Fruit fly (Drosophila melanogaster) S2 (cell line): ENCODE results near the gene E5.

ENCODE experiments used
- CG8478 ChIP-seq: fragments of >200 bp; optimal IDR thresholded peaks from 2 replicates; lab custom pipeline; 2018
- CTCF ChIP-seq, 2 experiments: fragments of >200 bp; optimal IDR thresholded peaks; 2 replicates each; lab custom pipeline; 2018

The E5 gene

DNA sequence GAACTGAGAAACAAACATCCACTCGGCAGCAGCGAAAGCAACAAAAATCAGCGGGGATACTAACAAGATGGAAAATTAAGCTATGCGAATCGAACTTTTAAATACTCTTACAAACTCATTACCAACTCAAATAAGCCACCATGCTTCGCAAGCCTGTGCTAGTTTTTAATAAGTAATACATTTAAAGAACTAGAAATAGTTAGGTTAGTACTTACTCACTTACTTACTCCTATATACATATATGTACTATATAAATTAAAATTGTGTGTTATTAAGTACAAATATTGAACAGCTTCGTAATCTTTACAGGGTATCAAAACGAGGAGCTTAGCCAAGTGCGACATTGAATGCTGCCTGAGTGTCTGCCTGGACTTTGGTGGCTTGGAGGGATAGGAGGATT lies 23.7 kb downstream of the E5 start:
- no peak for TF ChIP-seq CG8478 (lab: Kevin White, UChicago)
- no peak for TF ChIP-seq CTCF (optimal IDR thresholded peaks at IDR 0.05; lab: Kevin White, UChicago)

DNA sequence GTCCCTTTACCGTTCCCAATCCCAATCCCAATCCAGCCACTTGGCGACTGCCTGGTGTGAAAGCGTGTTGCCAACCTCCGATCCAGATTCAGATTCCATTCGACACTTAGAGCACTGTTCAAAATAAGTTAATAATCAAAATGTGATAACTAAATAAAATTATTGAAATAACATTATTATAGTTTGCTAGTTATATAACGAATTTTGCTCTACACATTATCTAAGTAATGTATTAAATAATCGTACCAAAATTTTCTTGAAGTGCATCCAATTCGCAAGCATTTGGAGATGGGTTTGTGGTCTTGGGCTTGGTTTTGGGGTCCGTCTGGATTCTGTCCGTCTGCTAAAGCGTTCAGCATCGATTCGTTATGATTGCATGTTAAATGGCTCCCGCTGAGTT lies 25.4 kb downstream of the E5 start:
- TF ChIP-seq CG8478 (lab: Kevin White, UChicago) (no peak), CTCF (optimal IDR thresholded peaks at IDR 0.05; lab: Kevin White, UChicago) (no peak)

- TF ChIP-seq CTCF (optimal IDR thresholded peaks at IDR 0.05; lab: Kevin White, UChicago) (no peak), CG8478 (lab: Kevin White, UChicago) (no peak)
Measured at dm6 chr3R:13848272-13848671, 26.4 kb downstream of the E5 start.

DNA sequence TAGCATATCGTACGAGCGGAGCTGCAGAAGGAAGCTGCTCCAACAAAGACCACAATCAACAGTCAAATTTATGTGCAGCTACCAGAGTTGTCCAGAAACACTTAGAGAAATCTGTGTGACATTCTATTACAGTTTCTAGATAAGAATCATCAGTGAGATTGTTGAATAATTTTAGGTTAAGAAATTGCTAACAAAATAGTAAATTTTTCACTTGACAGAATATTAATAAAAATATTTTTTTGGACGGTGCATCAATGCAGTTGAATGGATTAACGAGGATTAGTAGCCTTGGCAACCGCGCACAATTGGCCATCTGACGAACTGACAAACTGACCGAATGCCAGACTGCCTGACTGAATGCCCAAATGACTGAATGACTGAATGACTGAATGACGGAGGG lies 27.4 kb downstream of the E5 start:
- no peak for TF ChIP-seq CTCF (optimal IDR thresholded peaks at IDR 0.05; lab: Kevin White, UChicago)
- TF ChIP-seq CG8478 (lab: Kevin White, UChicago) = no peak

dm6 chr3R:13845926-13846325 lies 28.8 kb downstream of the E5 start:
- TF ChIP-seq CG8478 (lab: Kevin White, UChicago) = no peak
- no peak for TF ChIP-seq CTCF (optimal IDR thresholded peaks at IDR 0.05; lab: Kevin White, UChicago)

DNA sequence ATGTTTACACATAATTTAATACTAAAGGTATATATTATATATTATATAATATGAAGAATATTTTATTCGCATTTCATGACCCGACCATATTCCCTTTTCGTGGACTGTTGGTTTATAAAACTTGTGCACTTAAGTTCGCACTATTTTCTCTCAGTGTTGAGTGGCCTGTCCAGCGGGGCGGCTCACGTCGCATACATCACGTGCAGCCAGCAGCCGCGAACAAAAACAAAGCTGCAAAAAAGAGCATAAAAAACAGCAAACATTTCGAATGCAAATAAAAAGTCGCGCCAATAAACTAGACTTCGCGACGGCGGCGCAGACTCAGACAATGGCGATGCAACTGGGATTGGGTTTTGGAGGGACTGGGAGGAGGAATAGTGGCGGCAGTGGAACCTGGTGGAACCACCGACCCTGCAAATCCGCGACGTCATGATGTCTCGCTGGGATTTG lies 29.4 kb downstream of the E5 start:
- TF ChIP-seq CTCF (optimal IDR thresholded peaks at IDR 0.05; lab: Kevin White, UChicago) (no peak), CG8478 (lab: Kevin White, UChicago) (no peak)

- TF ChIP-seq CTCF (optimal IDR thresholded peaks at IDR 0.05; lab: Kevin White, UChicago) (no peak), CG8478 (lab: Kevin White, UChicago) (no peak)
Measured at dm6 chr3R:13843611-13844010, 31.1 kb downstream of the E5 start.

DNA sequence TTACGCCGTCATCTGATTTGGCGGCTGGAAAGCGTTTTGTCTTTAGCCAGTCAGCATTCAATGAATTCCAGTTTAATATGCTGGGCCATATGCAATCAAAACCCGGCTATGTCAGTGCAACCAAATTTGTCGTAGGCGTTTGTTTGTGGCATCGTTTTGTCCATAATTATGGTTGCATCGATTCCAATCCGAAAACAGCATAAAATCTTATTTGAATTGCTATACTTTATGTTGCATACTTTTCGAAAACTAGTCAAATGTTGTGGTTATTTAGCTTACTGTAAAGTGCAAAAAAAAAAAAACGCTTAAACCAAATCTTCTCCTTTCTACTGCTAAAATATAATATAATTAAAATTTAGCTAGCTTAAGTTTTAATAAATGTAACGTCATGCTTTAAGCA lies 32.2 kb downstream of the E5 start:
- TF ChIP-seq CG8478 (lab: Kevin White, UChicago) = no peak
- no peak for TF ChIP-seq CTCF (optimal IDR thresholded peaks at IDR 0.05; lab: Kevin White, UChicago)

DNA sequence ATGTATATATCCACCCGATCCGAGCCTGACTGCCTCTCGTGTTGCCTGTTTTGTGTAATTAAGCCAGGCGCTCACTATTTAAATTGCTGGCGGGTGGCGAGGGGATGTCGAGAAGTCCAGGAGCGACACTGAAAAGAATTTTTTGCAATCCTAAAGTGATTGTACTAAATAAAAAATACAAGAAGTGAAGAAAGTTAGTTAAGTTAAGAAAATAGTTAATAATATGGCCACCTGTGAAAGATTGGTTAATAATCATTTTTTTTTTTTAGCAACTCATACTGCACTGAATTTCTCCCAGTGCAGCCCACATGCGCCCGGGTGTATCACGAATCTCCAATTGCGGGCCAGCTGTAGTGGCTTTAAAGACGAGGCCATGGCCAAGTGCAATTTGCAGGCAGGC lies 33.8 kb downstream of the E5 start:
- TF ChIP-seq CG8478 (lab: Kevin White, UChicago) (no peak), CTCF (optimal IDR thresholded peaks at IDR 0.05; lab: Kevin White, UChicago) (no peak)

DNA sequence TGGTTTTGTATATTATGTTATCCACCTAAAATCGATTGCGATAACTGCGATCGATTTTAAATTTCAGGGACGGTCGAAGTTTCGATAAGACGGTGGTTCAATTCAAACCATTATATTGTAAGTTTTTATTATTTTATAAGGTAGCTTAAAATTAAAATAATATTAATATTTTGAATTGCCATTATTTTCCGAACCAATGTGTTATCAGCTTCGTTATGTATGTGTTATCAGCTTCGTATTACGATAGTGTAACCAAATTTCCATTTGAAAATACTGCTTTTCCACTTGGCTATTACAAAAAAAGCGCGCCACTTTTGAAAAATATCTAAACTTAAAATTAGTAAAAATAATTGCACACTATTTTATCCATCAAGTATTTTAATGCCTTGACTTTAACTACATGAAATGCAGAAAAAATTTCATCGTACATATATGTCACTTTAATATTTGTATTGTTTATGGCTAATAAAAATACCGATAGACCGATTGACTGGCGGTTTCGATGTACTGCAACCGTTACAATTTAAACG lies 34.8 kb downstream of the E5 start, which contains the start of gene CG31495:
Gene CG31495 (minus strand): TSS at position 52 of the 530 bp plus-strand sequence.
- no peak for TF ChIP-seq CTCF (optimal IDR thresholded peaks at IDR 0.05; lab: Kevin White, UChicago)
- TF ChIP-seq CG8478 (lab: Kevin White, UChicago) = no peak

- TF ChIP-seq CTCF (optimal IDR thresholded peaks at IDR 0.05; lab: Kevin White, UChicago) (peak in 1 of 2 experiments; percentile 46), CG8478 (lab: Kevin White, UChicago) (no peak)
Measured at dm6 chr3R:13837807-13838206, 36.9 kb downstream of the E5 start, which contains the start of gene Nsf2. Gene Nsf2, minus strand, starts transcription at chr3R:13837991.

DNA sequence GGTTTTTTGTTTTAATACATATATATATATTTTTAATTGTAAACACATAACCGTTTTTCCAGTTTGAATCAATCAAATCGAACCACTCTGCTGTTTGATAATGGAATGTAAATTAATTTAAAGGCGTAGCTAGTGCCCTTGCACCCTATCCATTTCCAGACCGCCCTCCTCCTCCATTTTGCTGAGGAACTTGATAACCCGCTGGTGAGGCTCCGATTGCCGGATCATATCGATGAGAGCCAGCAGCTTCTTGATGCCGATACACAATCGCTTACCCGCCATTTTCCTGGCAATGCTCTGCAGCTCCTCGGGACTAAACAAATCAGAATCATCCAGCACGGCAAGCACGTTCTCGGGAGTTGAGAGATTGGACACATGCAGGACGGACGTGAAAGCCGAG lies 40.2 kb downstream of the E5 start:
- TF ChIP-seq CTCF (optimal IDR thresholded peaks at IDR 0.05; lab: Kevin White, UChicago) (no peak), CG8478 (lab: Kevin White, UChicago) (no peak)

DNA sequence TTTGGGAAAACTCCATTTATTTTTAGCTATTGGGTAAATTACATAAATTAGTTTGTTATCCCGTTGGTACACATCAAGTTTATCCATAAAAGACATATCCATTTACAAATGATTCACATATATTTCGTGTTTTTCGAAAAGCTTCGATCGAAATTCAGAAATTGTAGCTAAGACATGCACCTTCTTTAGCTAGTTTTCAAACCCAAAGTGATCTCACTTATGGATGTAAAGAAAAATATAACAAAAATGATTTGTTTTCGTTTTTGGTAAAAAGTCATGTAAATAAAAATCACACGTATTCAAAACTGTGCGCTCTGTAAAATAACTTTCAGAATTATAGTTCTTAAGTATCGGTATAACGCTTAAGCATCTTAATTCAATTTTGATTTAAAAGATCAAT lies 41.2 kb downstream of the E5 start:
- TF ChIP-seq CTCF (optimal IDR thresholded peaks at IDR 0.05; lab: Kevin White, UChicago) (peak; percentile 63 to 78), CG8478 (lab: Kevin White, UChicago) (no peak)

dm6 chr3R:13832950-13833349 lies 41.8 kb downstream of the E5 start:
- no peak for TF ChIP-seq CG8478 (lab: Kevin White, UChicago)
- no peak for TF ChIP-seq CTCF (optimal IDR thresholded peaks at IDR 0.05; lab: Kevin White, UChicago)

- TF ChIP-seq CTCF (optimal IDR thresholded peaks at IDR 0.05; lab: Kevin White, UChicago) (no peak), CG8478 (lab: Kevin White, UChicago) (no peak)
Measured at dm6 chr3R:13831596-13832119, 43.1 kb downstream of the E5 start.

- TF ChIP-seq CTCF (optimal IDR thresholded peaks at IDR 0.05; lab: Kevin White, UChicago) = no peak
- TF ChIP-seq CG8478 (lab: Kevin White, UChicago) = no peak
Measured at dm6 chr3R:13831042-13831441, 43.7 kb downstream of the E5 start.
